Fruit fly (Drosophila melanogaster) whole organism, pupa: ENCODE data around the gene CG31815.

ENCODE experiments used
- CG10348 ChIP-seq: fragments of 200-800 bp; sonication (Bioruptor generic); IDR thresholded peaks from 2 replicates; pipeline ENCODE4 v1.3.6; 2022; ENCODE audit warnings: missing biosample characterization, missing genetic modification characterization
- CG12605 ChIP-seq: fragments of 200-800 bp; sonication (Bioruptor generic); IDR thresholded peaks from 2 replicates; pipeline ENCODE4 v1.3.6; 2022; ENCODE audit warnings: missing biosample characterization, missing genetic modification characterization
- CG13204 ChIP-seq: fragments of 200-800 bp; sonication (Bioruptor generic); optimal IDR thresholded peaks from 2 replicates; lab custom pipeline; 2018; ENCODE audit warnings: missing biosample characterization, mild to moderate bottlenecking, missing genetic modification characterization, moderate library complexity
- CG14655 ChIP-seq: fragments of 200-800 bp; sonication (Bioruptor generic); optimal IDR thresholded peaks from 3 replicates; lab custom pipeline; 2017; ENCODE audit warnings: mild to moderate bottlenecking, missing biosample characterization, missing genetic modification reagents, missing genetic modification characterization
- CG15710 ChIP-seq: fragments of 200-800 bp; sonication (Bioruptor generic); optimal IDR thresholded peaks from 2 replicates; lab custom pipeline; 2018; ENCODE audit warnings: missing biosample characterization, mild to moderate bottlenecking, missing genetic modification characterization, moderate library complexity
- CG17806 ChIP-seq: fragments of 200-800 bp; sonication (Bioruptor generic); optimal IDR thresholded peaks from 2 replicates; lab custom pipeline; 2018; ENCODE audit warnings: missing biosample characterization, mild to moderate bottlenecking, missing genetic modification characterization, moderate library complexity
- CG32121 ChIP-seq: fragments of 200-800 bp; sonication (Bioruptor generic); IDR thresholded peaks from 2 replicates; pipeline ENCODE4 v1.3.6; 2022; ENCODE audit warnings: missing biosample characterization, missing genetic modification characterization
- CG34367 ChIP-seq: fragments of 200-800 bp; sonication (Bioruptor generic); optimal IDR thresholded peaks from 2 replicates; lab custom pipeline; 2018; ENCODE audit warnings: missing biosample characterization, mild to moderate bottlenecking, missing genetic modification characterization
- CG4496 ChIP-seq: fragments of 200-800 bp; sonication (Bioruptor generic); IDR thresholded peaks from 3 replicates; pipeline ENCODE4 v1.3.6; 2022; ENCODE audit warnings: missing biosample characterization, missing genetic modification characterization
- CG8159 ChIP-seq: fragments of 200-800 bp; sonication (Bioruptor generic); optimal IDR thresholded peaks from 3 replicates; lab custom pipeline; 2018; ENCODE audit warnings: missing biosample characterization, mild to moderate bottlenecking, missing genetic modification characterization, moderate library complexity
- CG8301 ChIP-seq: fragments of 200-800 bp; sonication (Bioruptor generic); optimal IDR thresholded peaks from 2 replicates; lab custom pipeline; 2018; ENCODE audit warnings: missing biosample characterization, mild to moderate bottlenecking, missing genetic modification characterization
- CG9948 ChIP-seq: fragments of 200-800 bp; sonication (Bioruptor generic); optimal IDR thresholded peaks from 2 replicates; lab custom pipeline; 2018; ENCODE audit warnings: missing biosample characterization, mild to moderate bottlenecking, missing genetic modification characterization, moderate library complexity
- D1 ChIP-seq: fragments of 200-800 bp; sonication (Bioruptor generic); optimal IDR thresholded peaks from 2 replicates; lab custom pipeline; 2018; ENCODE audit warnings: missing biosample characterization, mild to moderate bottlenecking, missing genetic modification characterization, moderate library complexity
- EcR ChIP-seq: fragments of 200-800 bp; sonication (Bioruptor generic); optimal IDR thresholded peaks from 3 replicates; lab custom pipeline; 2019; ENCODE audit warnings: missing biosample characterization, missing genetic modification characterization, mild to moderate bottlenecking, moderate library complexity, missing genetic modification reagents
- Ets98B ChIP-seq: fragments of 200-800 bp; sonication (Bioruptor generic); IDR thresholded peaks from 2 replicates; pipeline ENCODE4 v1.3.6; 2022; ENCODE audit warnings: missing biosample characterization, missing genetic modification characterization
- Pif1A ChIP-seq: fragments of 200-800 bp; sonication (Bioruptor generic); optimal IDR thresholded peaks from 3 replicates; lab custom pipeline; 2016; ENCODE audit warnings: missing biosample characterization, missing genetic modification characterization
- Pif1B ChIP-seq: fragments of 200-800 bp; sonication (Bioruptor generic); optimal IDR thresholded peaks from 3 replicates; lab custom pipeline; 2016; ENCODE audit warnings: missing biosample characterization, missing genetic modification characterization
- Snoo ChIP-seq: fragments of 200-800 bp; sonication (Bioruptor generic); optimal IDR thresholded peaks from 3 replicates; lab custom pipeline; 2017; ENCODE audit warnings: missing biosample characterization, mild to moderate bottlenecking, missing genetic modification characterization, inconsistent platforms
- fd96Ca ChIP-seq: fragments of 200-800 bp; sonication (Bioruptor generic); IDR thresholded peaks from 3 replicates; pipeline ENCODE4 v1.3.6; 2022; ENCODE audit warnings: missing biosample characterization, missing genetic modification characterization
- gl ChIP-seq: fragments of 200-800 bp; sonication (Bioruptor generic); optimal IDR thresholded peaks from 2 replicates; lab custom pipeline; 2018; ENCODE audit warnings: missing biosample characterization, mild to moderate bottlenecking, missing genetic modification characterization
- rn ChIP-seq: fragments of 200-800 bp; sonication (Bioruptor generic); IDR thresholded peaks from 2 replicates; pipeline ENCODE4 v1.3.6; 2022; ENCODE audit warnings: missing biosample characterization, missing genetic modification characterization

CG31815 gene

DNA sequence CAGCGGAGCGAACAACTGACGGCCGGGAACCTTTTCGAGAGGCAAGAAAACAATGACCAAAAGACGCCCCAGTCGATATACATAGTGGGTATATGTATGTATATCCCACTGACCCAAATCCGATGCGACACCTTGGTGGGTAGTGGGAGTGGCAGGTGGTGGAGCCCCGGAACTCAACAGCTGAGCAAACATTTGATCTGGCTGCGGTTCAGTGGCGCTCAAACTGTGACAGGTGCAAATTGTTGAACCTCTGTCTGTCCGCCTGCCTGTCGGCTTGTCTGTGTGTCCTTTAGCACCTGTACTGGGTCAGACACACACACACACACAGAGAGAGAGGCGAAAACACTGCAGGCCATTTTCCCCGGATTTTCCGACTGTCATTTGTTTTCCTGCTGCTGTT is 37.8 kb downstream of the CG31815 start:
- TF ChIP-seq CG4496 (GFP tag; lab: Robert Waterston, UW) (no peak), rn (no peak), CG12605 (GFP tag; lab: Robert Waterston, UW) (no peak), Pif1B (GFP tag; lab: Kevin White, UChicago) (no peak)

- TF ChIP-seq gl (tag; lab: Kevin White, UChicago) = no peak
- TF ChIP-seq CG12605 (GFP tag; lab: Robert Waterston, UW) = 0 out of 2 replicates have a peak, but pooled peaks have one; percentile 27
- peak; percentile 82 for TF ChIP-seq CG4496 (GFP tag; lab: Robert Waterston, UW)
- TF ChIP-seq Ets98B (GFP tag; lab: Robert Waterston, UW) = peak; percentile 73
- no peak for TF ChIP-seq rn
- TF ChIP-seq D1 (tag; lab: Kevin White, UChicago) = peak; percentile 9
- peak; percentile 18 for TF ChIP-seq Snoo
- peak; percentile 24; the same call in 1 of the 2 replicates for TF ChIP-seq CG32121 (GFP tag; lab: Robert Waterston, UW)
- no peak for TF ChIP-seq CG10348 (GFP tag; lab: Robert Waterston, UW)
- TF ChIP-seq EcR (GFP tag; lab: Kevin White, UChicago) = no peak
- peak; percentile 49 for TF ChIP-seq CG34367
- TF ChIP-seq CG17806 (tag; lab: Kevin White, UChicago) = peak; percentile 57
- TF ChIP-seq CG9948 (tag; lab: Kevin White, UChicago) = peak; percentile 49
- no peak for TF ChIP-seq fd96Ca (GFP tag; lab: Robert Waterston, UW)
- TF ChIP-seq Pif1A (GFP tag; lab: Kevin White, UChicago) = peak; percentile 31
- no peak for TF ChIP-seq CG13204 (GFP tag; lab: Kevin White, UChicago)
- TF ChIP-seq Pif1B (GFP tag; lab: Kevin White, UChicago) = peak; percentile 31
- peak; percentile 71 for TF ChIP-seq CG8159 (tag; lab: Kevin White, UChicago)
- peak; percentile 63 for TF ChIP-seq CG15710 (tag; lab: Kevin White, UChicago)
- TF ChIP-seq CG8301 (tag; lab: Kevin White, UChicago) = peak; percentile 56
- peak; percentile 61 for TF ChIP-seq CG14655
Observed at dm6 chr2L:16643961-16644360, 38.3 kb downstream of the CG31815 start.

dm6 chr2L:16645479-16646302 is 40.1 kb downstream of the CG31815 start:
- TF ChIP-seq CG14655 = peak; percentile 35
- 0 out of 3 replicates have a peak, but pooled peaks have one; percentile 33 for TF ChIP-seq fd96Ca (GFP tag; lab: Robert Waterston, UW)
- no peak for TF ChIP-seq rn
- no peak for TF ChIP-seq CG13204 (GFP tag; lab: Kevin White, UChicago)
- TF ChIP-seq CG9948 (tag; lab: Kevin White, UChicago) = peak; percentile 31
- no peak for TF ChIP-seq CG12605 (GFP tag; lab: Robert Waterston, UW)
- TF ChIP-seq CG34367 = no peak
- TF ChIP-seq CG17806 (tag; lab: Kevin White, UChicago) = peak; percentile 22
- no peak for TF ChIP-seq Ets98B (GFP tag; lab: Robert Waterston, UW)
- peak; percentile 72 for TF ChIP-seq EcR (GFP tag; lab: Kevin White, UChicago)
- no peak for TF ChIP-seq Pif1A (GFP tag; lab: Kevin White, UChicago)
- no peak for TF ChIP-seq Snoo
- TF ChIP-seq gl (tag; lab: Kevin White, UChicago) = no peak
- TF ChIP-seq CG32121 (GFP tag; lab: Robert Waterston, UW) = no peak
- TF ChIP-seq CG4496 (GFP tag; lab: Robert Waterston, UW) = peak; percentile 41; the same call in 1 of the 3 replicates
- peak; percentile 49 for TF ChIP-seq CG8301 (tag; lab: Kevin White, UChicago)
- TF ChIP-seq CG8159 (tag; lab: Kevin White, UChicago) = peak; percentile 39
- TF ChIP-seq CG15710 (tag; lab: Kevin White, UChicago) = peak; percentile 24

DNA sequence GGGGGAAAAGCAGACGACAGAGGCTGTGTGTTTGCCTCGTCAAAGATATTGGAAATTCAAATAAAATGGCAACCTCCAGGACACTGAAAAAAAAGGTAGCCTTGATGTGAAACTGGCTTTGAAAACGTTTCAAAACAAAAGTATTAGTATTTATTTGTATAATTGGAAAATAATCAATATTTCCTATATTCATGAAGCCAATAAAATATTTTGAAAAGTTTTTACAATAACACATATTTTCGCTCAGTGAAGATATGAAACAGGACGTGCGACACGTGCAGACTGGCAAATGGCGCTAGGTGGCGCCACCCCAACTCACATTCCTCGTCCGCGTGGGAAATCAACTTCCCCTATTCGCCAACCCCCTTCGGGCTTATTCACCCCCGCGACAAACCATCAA is 42.2 kb downstream of the CG31815 start:
- no peak for TF ChIP-seq CG34367
- TF ChIP-seq CG4496 (GFP tag; lab: Robert Waterston, UW) = 0 out of 3 replicates have a peak, but pooled peaks have one; percentile 15
- peak; percentile 42 for TF ChIP-seq CG15710 (tag; lab: Kevin White, UChicago)
- peak; percentile 50 for TF ChIP-seq CG8159 (tag; lab: Kevin White, UChicago)
- peak; percentile 54 for TF ChIP-seq Pif1A (GFP tag; lab: Kevin White, UChicago)
- TF ChIP-seq rn = no peak
- peak; percentile 53 for TF ChIP-seq CG14655
- TF ChIP-seq fd96Ca (GFP tag; lab: Robert Waterston, UW) = no peak
- TF ChIP-seq Ets98B (GFP tag; lab: Robert Waterston, UW) = peak; percentile 14; the same call in 1 of the 2 replicates
- peak; percentile 50 for TF ChIP-seq CG8301 (tag; lab: Kevin White, UChicago)
- no peak for TF ChIP-seq CG13204 (GFP tag; lab: Kevin White, UChicago)
- peak; percentile 40 for TF ChIP-seq CG17806 (tag; lab: Kevin White, UChicago)
- no peak for TF ChIP-seq Pif1B (GFP tag; lab: Kevin White, UChicago)
- no peak for TF ChIP-seq D1 (tag; lab: Kevin White, UChicago)
- peak; percentile 21 for TF ChIP-seq CG9948 (tag; lab: Kevin White, UChicago)
- no peak for TF ChIP-seq CG12605 (GFP tag; lab: Robert Waterston, UW)

DNA sequence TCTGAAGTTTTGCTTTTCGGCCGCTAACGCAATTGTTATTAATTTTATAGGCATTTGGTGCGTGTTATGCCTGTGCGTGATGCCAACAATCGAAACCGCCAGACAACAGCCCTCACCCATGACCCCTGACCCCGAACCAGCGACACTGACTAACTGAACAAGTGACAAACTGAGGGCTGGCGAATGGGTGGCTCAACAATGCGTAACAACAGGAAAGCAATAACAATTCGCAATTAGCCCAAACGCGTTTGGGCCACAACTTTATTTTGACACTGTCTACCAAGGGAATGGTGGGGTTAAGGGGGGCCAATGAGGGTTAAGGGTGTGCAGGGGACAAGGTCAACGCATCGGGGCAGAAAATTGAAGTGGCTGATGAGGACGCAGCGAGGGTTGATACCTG is 43.3 kb downstream of the CG31815 start:
- TF ChIP-seq CG10348 (GFP tag; lab: Robert Waterston, UW) (no peak), CG12605 (GFP tag; lab: Robert Waterston, UW) (no peak)
- TF ChIP-seq, all 21 proteins: peak for 0
